Worm (Caenorhabditis elegans) whole organism, L4 larva: ENCODE measurements around the gene cct-5.
A peak's percentile ranks its signal among the peaks of the same experiment; 100 is the strongest.

Source experiments
- F37D6.2 ChIP-seq: sonication (generic microtip); optimal IDR thresholded peaks from 2 replicates; lab custom pipeline; 2016; ENCODE audit warnings: mild to moderate bottlenecking, missing genetic modification characterization, missing compliant biosample characterization
- T20F7.1 ChIP-seq: fragments of 200-800 bp; sonication (Bioruptor generic); optimal IDR thresholded peaks from 2 replicates; lab custom pipeline; 2018; ENCODE audit warnings: mild to moderate bottlenecking, missing genetic modification characterization, missing compliant biosample characterization
- Y105C5A.15 ChIP-seq: fragments of 200-800 bp; sonication (Bioruptor generic); IDR thresholded peaks from 2 replicates; pipeline ENCODE4 v1.3.6; 2022; ENCODE audit warnings: missing genetic modification characterization, missing compliant biosample characterization
- aha-1 ChIP-seq: fragments of 150-350 bp; peaks from one replicate; lab custom pipeline; 2014; ENCODE audit warnings: missing biosample characterization, missing genetic modification characterization
- attf-4 ChIP-seq: sonication (generic microtip); optimal IDR thresholded peaks from 3 replicates; lab custom pipeline; 2017; ENCODE audit warnings: missing biosample characterization, missing genetic modification characterization
- ceh-28 ChIP-seq: fragments of 150-350 bp; optimal IDR thresholded peaks from 2 replicates; lab custom pipeline; 2014; ENCODE audit warnings: missing biosample characterization, missing genetic modification reagents, missing genetic modification characterization
- ceh-32 ChIP-seq: sonication (generic microtip); optimal IDR thresholded peaks from 2 replicates; lab custom pipeline; 2016; ENCODE audit warnings: mild to moderate bottlenecking, missing genetic modification characterization, missing compliant biosample characterization; ENCODE audit not compliant: poor library complexity
- ceh-44 ChIP-seq: fragments of 200-800 bp; sonication (Bioruptor generic); IDR thresholded peaks from 2 replicates; pipeline ENCODE4 v1.3.6; 2022; ENCODE audit warnings: missing genetic modification reagents, missing genetic modification characterization, missing compliant biosample characterization
- cey-2 ChIP-seq: sonication (generic microtip); optimal IDR thresholded peaks from 3 replicates; lab custom pipeline; 2017; ENCODE audit warnings: missing genetic modification characterization, mild to moderate bottlenecking, missing compliant biosample characterization, antibody characterized with exemption, borderline replicate concordance; ENCODE audit not compliant: insufficient read depth
- ctbp-1 ChIP-seq: fragments of 200-800 bp; sonication (Bioruptor generic); IDR thresholded peaks from 2 replicates; pipeline ENCODE4 v1.3.6; 2022; ENCODE audit warnings: missing genetic modification reagents, missing genetic modification characterization, missing compliant biosample characterization
- daf-16 ChIP-seq, 3 experiments: sonication (generic microtip); optimal IDR thresholded peaks; 2 replicates each; lab custom pipeline; 2016 to 2017; ENCODE audit warnings: missing genetic modification characterization in 3 of 3, missing genetic modification reagents in 3 of 3, mild to moderate bottlenecking in 2 of 3, missing compliant biosample characterization in 2 of 3, missing biosample characterization in 1 of 3, moderate library complexity in 1 of 3
- daf-8 ChIP-seq: fragments of 200-800 bp; sonication (Bioruptor generic); IDR thresholded peaks from 2 replicates; pipeline ENCODE4 v1.3.6; 2022; ENCODE audit warnings: missing genetic modification characterization, missing compliant biosample characterization
- dmd-6 ChIP-seq: fragments of 200-800 bp; sonication (Bioruptor generic); IDR thresholded peaks from 2 replicates; pipeline ENCODE4 v1.3.6; 2022; ENCODE audit warnings: missing genetic modification reagents, missing genetic modification characterization, missing compliant biosample characterization
- dpl-1 ChIP-seq: fragments of 150-350 bp; optimal IDR thresholded peaks from 2 replicates; lab custom pipeline; 2014; ENCODE audit warnings: missing biosample characterization, missing genetic modification reagents, missing genetic modification characterization
- duxl-1 ChIP-seq: sonication (generic microtip); optimal IDR thresholded peaks from 2 replicates; lab custom pipeline; 2016; ENCODE audit warnings: mild to moderate bottlenecking, missing genetic modification characterization, moderate library complexity, missing compliant biosample characterization; ENCODE audit not compliant: poor library complexity
- dve-1 ChIP-seq: sonication (generic microtip); optimal IDR thresholded peaks from 2 replicates; lab custom pipeline; 2017; ENCODE audit warnings: antibody characterized with exemption, mild to moderate bottlenecking, missing genetic modification characterization, missing compliant biosample characterization; ENCODE audit not compliant: insufficient read depth
- egl-27 ChIP-seq: sonication (generic microtip); optimal IDR thresholded peaks from 3 replicates; lab custom pipeline; 2017; ENCODE audit warnings: missing biosample characterization, missing genetic modification reagents, missing genetic modification characterization
- hlh-11 ChIP-seq: fragments of 200-800 bp; sonication (Bioruptor generic); optimal IDR thresholded peaks from 2 replicates; lab custom pipeline; 2018; ENCODE audit warnings: mild to moderate bottlenecking, missing genetic modification characterization, missing compliant biosample characterization
- hlh-30 ChIP-seq: sonication (generic microtip); optimal IDR thresholded peaks from 2 replicates; lab custom pipeline; 2017; ENCODE audit warnings: antibody characterized with exemption, mild to moderate bottlenecking, missing genetic modification characterization, missing compliant biosample characterization; ENCODE audit not compliant: insufficient read depth
- jun-1 ChIP-seq: fragments of 150-350 bp; optimal IDR thresholded peaks from 2 replicates; lab custom pipeline; 2014; ENCODE audit warnings: missing biosample characterization, missing genetic modification reagents, missing genetic modification characterization
- lim-7 ChIP-seq: fragments of 200-800 bp; sonication (Bioruptor generic); IDR thresholded peaks from 2 replicates; pipeline ENCODE4 v1.3.6; 2022; ENCODE audit warnings: missing genetic modification characterization, missing compliant biosample characterization
- lin-39 ChIP-seq: fragments of 150-350 bp; optimal IDR thresholded peaks from 2 replicates; lab custom pipeline; 2014; ENCODE audit warnings: missing biosample characterization, missing genetic modification reagents, missing genetic modification characterization
- lsy-2 ChIP-seq, 2 experiments: fragments of 150-350 bp in 1 of 2; sonication (generic microtip) in 1 of 2; optimal IDR thresholded peaks; 2 replicates each; lab custom pipeline; 2014 to 2017; ENCODE audit warnings: missing biosample characterization in 2 of 2, missing genetic modification characterization in 2 of 2
- mdl-1 ChIP-seq, 2 experiments: fragments of 150-350 bp in 1 of 2; sonication (generic microtip) in 1 of 2; optimal IDR thresholded peaks; 2 replicates each; lab custom pipeline; 2014 to 2017; ENCODE audit warnings: missing biosample characterization in 2 of 2, missing genetic modification characterization in 2 of 2
- mdt-29 ChIP-seq: fragments of 200-800 bp; sonication (Bioruptor generic); IDR thresholded peaks from 2 replicates; pipeline ENCODE4 v1.3.6; 2022; ENCODE audit warnings: missing genetic modification reagents, missing genetic modification characterization, missing compliant biosample characterization
- mep-1 ChIP-seq: fragments of 150-350 bp; sonication (generic microtip); optimal IDR thresholded peaks from 3 replicates; lab custom pipeline; 2014; ENCODE audit warnings: missing biosample characterization, missing genetic modification characterization
- mxl-2 ChIP-seq: fragments of 200-800 bp; sonication (Bioruptor generic); conservative IDR thresholded peaks from 2 replicates; pipeline ENCODE4 v1.3.6; 2022; ENCODE audit warnings: missing genetic modification reagents, missing genetic modification characterization, missing compliant biosample characterization
- mxl-3 ChIP-seq: fragments of 200-800 bp; sonication (Bioruptor generic); optimal IDR thresholded peaks from 2 replicates; lab custom pipeline; 2018; ENCODE audit warnings: mild to moderate bottlenecking, missing genetic modification characterization, missing compliant biosample characterization
- nhr-10 ChIP-seq: fragments of 150-350 bp; optimal IDR thresholded peaks from 2 replicates; lab custom pipeline; 2014; ENCODE audit warnings: missing biosample characterization, missing genetic modification characterization
- nhr-102 ChIP-seq: sonication (generic microtip); optimal IDR thresholded peaks from 2 replicates; lab custom pipeline; 2016; ENCODE audit warnings: mild to moderate bottlenecking, missing genetic modification characterization, moderate library complexity, missing compliant biosample characterization
- nhr-25 ChIP-seq: sonication (generic microtip); optimal IDR thresholded peaks from 2 replicates; lab custom pipeline; 2017; ENCODE audit warnings: missing genetic modification characterization, mild to moderate bottlenecking, missing compliant biosample characterization, antibody characterized with exemption, moderate library complexity, borderline replicate concordance; ENCODE audit not compliant: insufficient read depth
- nhr-28 ChIP-seq: fragments of 150-350 bp; optimal IDR thresholded peaks from 2 replicates; lab custom pipeline; 2014; ENCODE audit warnings: missing biosample characterization, missing genetic modification characterization
- nhr-48 ChIP-seq: sonication (generic microtip); optimal IDR thresholded peaks from 2 replicates; lab custom pipeline; 2016; ENCODE audit warnings: mild to moderate bottlenecking, missing genetic modification characterization, missing compliant biosample characterization
- nhr-77 ChIP-seq: fragments of 150-350 bp; optimal IDR thresholded peaks from 2 replicates; lab custom pipeline; 2014; ENCODE audit warnings: missing biosample characterization, missing genetic modification characterization
- php-3 ChIP-seq: fragments of 200-800 bp; sonication (Bioruptor generic); IDR thresholded peaks from 2 replicates; pipeline ENCODE4 v1.3.6; 2022; ENCODE audit warnings: missing genetic modification reagents, missing genetic modification characterization, missing compliant biosample characterization
- rbr-2 ChIP-seq: sonication (generic microtip); optimal IDR thresholded peaks from 2 replicates; lab custom pipeline; 2016; ENCODE audit warnings: missing genotype, missing genetic modification characterization, missing compliant biosample characterization
- snpc-1.2 ChIP-seq: fragments of 200-800 bp; sonication (Bioruptor generic); IDR thresholded peaks from 2 replicates; pipeline ENCODE4 v1.3.6; 2022; ENCODE audit warnings: missing genetic modification reagents, missing genetic modification characterization, missing compliant biosample characterization
- snpc-4 ChIP-seq: fragments of 150-350 bp; optimal IDR thresholded peaks from 2 replicates; lab custom pipeline; 2014; ENCODE audit warnings: missing biosample characterization, missing genetic modification characterization
- tra-1 ChIP-seq: fragments of 200-800 bp; sonication (Bioruptor generic); IDR thresholded peaks from 2 replicates; pipeline ENCODE4 v1.3.6; 2022; ENCODE audit warnings: missing genetic modification reagents, missing genetic modification characterization, missing compliant biosample characterization
- unc-62 ChIP-seq, 3 experiments: fragments of 150-350 bp in 1 of 3; sonication (generic microtip); optimal IDR thresholded peaks in 2 of 3; peaks in 1 of 3; 1 replicate in 1 of 3; 2 replicates in 2 of 3; lab custom pipeline; 2014 to 2017; ENCODE audit warnings: missing biosample characterization in 3 of 3, missing genetic modification characterization in 3 of 3, missing genetic modification reagents in 3 of 3, missing genotype in 1 of 3
- zfp-2 ChIP-seq: sonication (generic microtip); optimal IDR thresholded peaks from 2 replicates; lab custom pipeline; 2016; ENCODE audit warnings: mild to moderate bottlenecking, missing genetic modification characterization, missing compliant biosample characterization
- zfp-3 ChIP-seq: fragments of 200-800 bp; sonication (Bioruptor generic); conservative IDR thresholded peaks from 2 replicates; pipeline ENCODE4 v1.3.6; 2022; ENCODE audit warnings: missing genetic modification reagents, missing genetic modification characterization, missing compliant biosample characterization
- zip-11 ChIP-seq: fragments of 200-800 bp; sonication (Bioruptor generic); IDR thresholded peaks from 2 replicates; pipeline ENCODE4 v1.3.6; 2022; ENCODE audit warnings: missing genetic modification characterization, missing compliant biosample characterization
- zip-2 ChIP-seq: fragments of 150-350 bp; optimal IDR thresholded peaks from 2 replicates; lab custom pipeline; 2014; ENCODE audit warnings: missing biosample characterization, missing genetic modification characterization

Gene cct-5

ce11 chrIII:4496085-4496484 is 11.8 kb downstream of the cct-5 start (continued):
- TF ChIP-seq ceh-44 (no peak), attf-4 (tag; lab: Kevin White, UChicago) (no peak), hlh-30 (peak; percentile 53), mdl-1 (tag; optimal IDR thresholded peaks at IDR 0.05; lab: Kevin White, UChicago) (peak in 1 of 2 experiments; percentile 72)

- no peak for TF ChIP-seq daf-8 (GFP tag; lab: Robert Waterston, UW)
- no peak for TF ChIP-seq attf-4 (tag; lab: Kevin White, UChicago)
- TF ChIP-seq F37D6.2 (tag; lab: Kevin White, UChicago) = no peak
- TF ChIP-seq unc-62 (GFP tag; optimal IDR thresholded peaks at IDR 0.05 in 1 of 2; lab: Kevin White, UChicago) = no peak
- no peak for TF ChIP-seq unc-62 (tag; optimal IDR thresholded peaks at IDR 0.05; lab: Kevin White, UChicago)
- no peak for TF ChIP-seq lim-7 (GFP tag; lab: Robert Waterston, UW)
- no peak for TF ChIP-seq lin-39 (tag; lab: Kevin White, UChicago)
- TF ChIP-seq jun-1 (tag; lab: Kevin White, UChicago) = no peak
- TF ChIP-seq zip-2 (tag; lab: Kevin White, UChicago) = no peak
- no peak for TF ChIP-seq zfp-3
- TF ChIP-seq nhr-10 = no peak
- no peak for TF ChIP-seq snpc-4
- no peak for TF ChIP-seq duxl-1 (tag; lab: Kevin White, UChicago)
- TF ChIP-seq mxl-2 (GFP tag; lab: Robert Waterston, UW) = no peak
- TF ChIP-seq, all 104 proteins: peak for 0
Observed at ce11 chrIII:4495685-4496084, 12.2 kb downstream of the cct-5 start.

DNA sequence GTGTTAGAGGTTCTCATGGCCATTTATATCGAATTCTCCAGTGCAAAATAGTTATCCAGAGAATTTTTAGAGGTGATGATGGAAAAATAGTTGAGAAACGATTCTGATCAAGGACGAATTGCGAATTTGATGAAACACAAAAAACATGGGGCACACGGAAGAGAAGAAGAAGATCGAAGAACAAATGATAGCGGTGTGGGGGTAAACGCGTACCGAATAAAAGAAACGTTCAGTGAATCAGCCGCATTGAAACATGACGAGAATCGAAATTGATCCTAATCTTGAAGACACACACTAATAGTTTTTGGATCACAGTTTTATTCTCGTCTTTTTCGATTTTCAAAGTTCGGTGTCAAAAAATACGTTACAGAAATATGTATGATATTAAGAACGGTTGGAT is 12.7 kb downstream of the cct-5 start:
- TF ChIP-seq php-3 (GFP tag; lab: Robert Waterston, UW) (no peak), zfp-2 (tag; lab: Kevin White, UChicago) (no peak)

ce11 chrIII:4494541-4495010 is 13.3 kb downstream of the cct-5 start:
- TF ChIP-seq zip-2 (tag; lab: Kevin White, UChicago) (peak; percentile 22), nhr-77 (peak; percentile 59), nhr-25 (tag; lab: Kevin White, UChicago) (no peak), mdt-29 (GFP tag; lab: Robert Waterston, UW) (no peak), ceh-32 (tag; lab: Kevin White, UChicago) (no peak), nhr-28 (tag; lab: Kevin White, UChicago) (peak; percentile 79), mxl-2 (GFP tag; lab: Robert Waterston, UW) (no peak), nhr-48 (peak; percentile 77), mdl-1 (tag; optimal IDR thresholded peaks at IDR 0.05; lab: Kevin White, UChicago) (peak; percentile 3 to 78), lsy-2 (tag; optimal IDR thresholded peaks at IDR 0.05; lab: Kevin White, UChicago) (peak in 1 of 2 experiments; percentile 73), hlh-11 (tag; lab: Kevin White, UChicago) (peak; percentile 90), aha-1 (tag; lab: Kevin White, UChicago) (peak; percentile 92), rbr-2 (tag; lab: Kevin White, UChicago) (peak; percentile 16), dve-1 (peak; percentile 88), Y105C5A.15 (GFP tag; lab: Robert Waterston, UW) (0 out of 2 replicates have a peak, but pooled peaks have one; percentile 39), nhr-102 (tag; lab: Kevin White, UChicago) (peak; percentile 37), ctbp-1 (no peak), zip-11 (GFP tag; lab: Robert Waterston, UW) (no peak), mxl-3 (peak; percentile 77), egl-27 (no peak), daf-16 (GFP tag; optimal IDR thresholded peaks at IDR 0.05; lab: Kevin White, UChicago) (no peak), daf-16 (tag; optimal IDR thresholded peaks at IDR 0.05; lab: Kevin White, UChicago) (peak; percentile 67), dmd-6 (GFP tag; lab: Robert Waterston, UW) (peak; percentile 82), snpc-1.2 (GFP tag; lab: Robert Waterston, UW) (no peak), tra-1 (GFP tag; lab: Robert Waterston, UW) (peak; percentile 47; the same call in 1 of the 2 replicates), ceh-28 (tag; lab: Kevin White, UChicago) (no peak), cey-2 (peak; percentile 78), T20F7.1 (GFP tag; lab: Kevin White, UChicago) (peak; percentile 1), mep-1 (tag; lab: Kevin White, UChicago) (peak; percentile 67), lin-39 (tag; lab: Kevin White, UChicago) (no peak), dpl-1 (GFP tag; lab: Kevin White, UChicago) (peak; percentile 37)
